Fruit fly (Drosophila melanogaster): ENCODE results near the gene NHP2.

The NHP2 gene

dm6 chr3L:14784949-14785408 is 17.0 kb downstream of the NHP2 start (continued):
- TF ChIP-seq wek (GFP tag; optimal IDR thresholded peaks at IDR 0.05) (peak; percentile 76), Fer3 (tag; optimal IDR thresholded peaks at IDR 0.05) (peak; percentile 94), CG7271 (tag; optimal IDR thresholded peaks at IDR 0.05) (peak; percentile 85), emc (GFP tag; optimal IDR thresholded peaks at IDR 0.05) (peak; percentile 71), CG31224 (GFP tag; IDR thresholded peaks at IDR 0.05) (peak; percentile 87), CG11247 (GFP tag; IDR thresholded peaks at IDR 0.05) (peak; percentile 82), CG1529 (GFP tag; optimal IDR thresholded peaks at IDR 0.05) (peak; percentile 97), Usf (GFP tag; optimal IDR thresholded peaks at IDR 0.05) (peak; percentile 94), CoRest (tag; optimal IDR thresholded peaks at IDR 0.05) (peak; percentile 99), CG31388 (GFP tag; optimal IDR thresholded peaks at IDR 0.05) (peak; percentile 92), Abd-B (GFP tag; optimal IDR thresholded peaks at IDR 0.05) (peak; percentile 97), grn (GFP tag; optimal IDR thresholded peaks at IDR 0.05) (peak; percentile 81), CG13624 (GFP tag; optimal IDR thresholded peaks at IDR 0.05) (peak; percentile 96), Dp (GFP tag; optimal IDR thresholded peaks at IDR 0.05) (peak; percentile 11), klu (GFP tag; IDR thresholded peaks at IDR 0.05) (peak; percentile 89), CG10431 (GFP tag; optimal IDR thresholded peaks at IDR 0.05) (peak; percentile 90), z (GFP tag; IDR thresholded peaks at IDR 0.05) (no peak), chn (GFP tag; optimal IDR thresholded peaks at IDR 0.05) (peak; percentile 95), Sin3A (optimal IDR thresholded peaks at IDR 0.05) (no peak), psq (GFP tag; optimal IDR thresholded peaks at IDR 0.05) (peak; percentile 79), kah (GFP tag; optimal IDR thresholded peaks at IDR 0.05) (peak; percentile 92), jigr1 (GFP tag; IDR thresholded peaks at IDR 0.05) (peak; percentile 84; the same call in 2 of the 3 replicates), Fer2 (tag; optimal IDR thresholded peaks at IDR 0.05) (peak; percentile 89), unpg (GFP tag; optimal IDR thresholded peaks at IDR 0.05) (peak; percentile 96), CG4617 (GFP tag; optimal IDR thresholded peaks at IDR 0.05; ENCODE audit: borderline replicate concordance) (peak; percentile 78), CG15479 (GFP tag; optimal IDR thresholded peaks at IDR 0.05) (no peak), CG12744 (GFP tag; optimal IDR thresholded peaks at IDR 0.05) (peak; percentile 94), otp (GFP tag; IDR thresholded peaks at IDR 0.05) (peak; percentile 80), Dip3 (GFP tag; optimal IDR thresholded peaks at IDR 0.05) (peak; percentile 90), p53 (GFP tag; optimal IDR thresholded peaks at IDR 0.05) (peak; percentile 50), CG13424 (tag; optimal IDR thresholded peaks at IDR 0.05) (peak; percentile 98), mam (GFP tag; optimal IDR thresholded peaks at IDR 0.05) (peak; percentile 93), CG12155 (GFP tag; optimal IDR thresholded peaks at IDR 0.05) (peak; percentile 93), CG14050 (GFP tag; IDR thresholded peaks at IDR 0.05) (peak; percentile 83), CG12071 (GFP tag; optimal IDR thresholded peaks at IDR 0.05) (peak; percentile 95), E2f2 (GFP tag; IDR thresholded peaks at IDR 0.05) (peak; percentile 74), Six4 (GFP tag; optimal IDR thresholded peaks at IDR 0.05) (peak; percentile 91), croc (GFP tag; conservative IDR thresholded peaks at IDR 0.05) (peak; percentile 90), Poxn (GFP tag; IDR thresholded peaks at IDR 0.05) (peak; percentile 70), Dek (tag; optimal IDR thresholded peaks at IDR 0.05) (peak; percentile 95), tx (GFP tag; optimal IDR thresholded peaks at IDR 0.05) (peak; percentile 92), slp2 (GFP tag; optimal IDR thresholded peaks at IDR 0.05) (peak; percentile 93), bowl (GFP tag; IDR thresholded peaks at IDR 0.05) (peak; percentile 67; the same call in 1 of the 2 replicates), lmd (GFP tag; IDR thresholded peaks at IDR 0.05) (peak; percentile 94), da (GFP tag; optimal IDR thresholded peaks at IDR 0.05) (peak; percentile 81), peb (GFP tag; IDR thresholded peaks at IDR 0.05) (peak; percentile 78), Opbp (GFP tag; IDR thresholded peaks at IDR 0.05; ENCODE audit: partially characterized antibody) (no peak), CG2202 (tag; optimal IDR thresholded peaks at IDR 0.05) (peak; percentile 96), CG15269 (tag; optimal IDR thresholded peaks at IDR 0.05) (peak; percentile 98), lola (GFP tag; optimal IDR thresholded peaks at IDR 0.05) (peak in 1 of 3 experiments; percentile 98), HLH4C (GFP tag; IDR thresholded peaks at IDR 0.05; ENCODE audit: partially characterized antibody) (no peak)

Measured in whole organism, embryonic.